Fruit fly (Drosophila melanogaster) whole organism, pupa: ENCODE results near the gene CG14655.
A peak's percentile ranks its signal among the peaks of the same experiment; 100 is the strongest.

Experiments used
- CG14655 ChIP-seq: fragments of 200-800 bp; sonication (Bioruptor generic); optimal IDR thresholded peaks from 3 replicates; lab custom pipeline; 2017; ENCODE audit warnings: mild to moderate bottlenecking, missing biosample characterization, missing genetic modification reagents, missing genetic modification characterization
- CG17806 ChIP-seq: fragments of 200-800 bp; sonication (Bioruptor generic); optimal IDR thresholded peaks from 2 replicates; lab custom pipeline; 2018; ENCODE audit warnings: missing biosample characterization, mild to moderate bottlenecking, missing genetic modification characterization, moderate library complexity
- EcR ChIP-seq: fragments of 200-800 bp; sonication (Bioruptor generic); optimal IDR thresholded peaks from 3 replicates; lab custom pipeline; 2019; ENCODE audit warnings: missing biosample characterization, missing genetic modification characterization, mild to moderate bottlenecking, moderate library complexity, missing genetic modification reagents

DNA sequence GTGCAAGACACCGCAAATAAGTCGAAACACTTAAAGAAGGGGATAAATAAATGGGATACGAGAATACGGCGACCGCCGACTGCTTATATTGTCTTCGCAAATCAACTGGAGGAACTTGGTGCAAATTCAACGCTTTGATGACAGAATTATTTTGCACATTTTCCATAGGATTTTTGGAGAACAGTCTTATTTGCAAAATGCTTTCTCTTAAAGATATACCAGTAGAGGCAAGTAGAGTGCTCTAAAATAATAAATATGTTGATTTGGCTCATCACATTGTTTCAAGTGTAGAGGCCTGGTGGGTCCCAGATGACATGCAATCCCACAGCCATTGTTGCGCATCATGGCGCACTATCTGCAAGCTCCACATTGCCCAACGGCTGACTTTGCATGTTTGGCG is 32.8 kb downstream of the CG14655 start:
- peak; percentile 30 for TF ChIP-seq CG17806
- TF ChIP-seq CG14655 (GFP tag; lab: Kevin White, UChicago): peak; percentile 60
- TF ChIP-seq EcR (GFP tag; lab: Kevin White, UChicago): no peak
